Worm (Caenorhabditis elegans) whole organism, early embryonic: Measurements from ENCODE around the gene F55B11.2.

Source experiments
- B0310.2 ChIP-seq: sonication (generic microtip); optimal IDR thresholded peaks from 2 replicates; lab custom pipeline; 2016; ENCODE audit warnings: mild to moderate bottlenecking, missing genetic modification characterization, missing compliant biosample characterization
- ama-1 ChIP-seq: fragments of 150-350 bp; optimal IDR thresholded peaks from 2 replicates; lab custom pipeline; 2014
- hmg-4 ChIP-seq: fragments of 200-800 bp; sonication (Bioruptor generic); optimal IDR thresholded peaks from 2 replicates; lab custom pipeline; 2018; ENCODE audit warnings: mild to moderate bottlenecking, missing genetic modification characterization, missing compliant biosample characterization
- scrt-1 ChIP-seq: fragments of 200-800 bp; sonication (Bioruptor generic); IDR thresholded peaks from 2 replicates; pipeline ENCODE4 v1.3.6; 2022; ENCODE audit warnings: missing genetic modification characterization, missing compliant biosample characterization
- sea-1 ChIP-seq: fragments of 200-800 bp; sonication (Bioruptor generic); conservative IDR thresholded peaks from 2 replicates; pipeline ENCODE4 v1.3.6; 2022; ENCODE audit warnings: missing genetic modification characterization, missing compliant biosample characterization
- tra-4 ChIP-seq: sonication (generic microtip); optimal IDR thresholded peaks from 2 replicates; lab custom pipeline; 2017; ENCODE audit warnings: missing genetic modification characterization, missing compliant biosample characterization

ce11 chrIV:14466837-14467236 lies 43.7 kb upstream of the F55B11.2 start:
- TF ChIP-seq tra-4 (tag; lab: Kevin White, UChicago): no peak
- TF ChIP-seq scrt-1: no peak
- no peak for TF ChIP-seq sea-1 (GFP tag; lab: Robert Waterston, UW)
- no peak for TF ChIP-seq B0310.2 (tag; lab: Kevin White, UChicago)
- TF ChIP-seq hmg-4 (GFP tag; lab: Kevin White, UChicago): no peak
- TF ChIP-seq ama-1 (lab: Kevin White, UChicago): no peak
